Worm (Caenorhabditis elegans) whole organism, young adult: ENCODE results near the gene C14C10.1.

Experiments used
- B0035.1 ChIP-seq: sonication (generic microtip); optimal IDR thresholded peaks from 2 replicates; lab custom pipeline; 2016; ENCODE audit warnings: missing genetic modification characterization, mild to moderate bottlenecking, missing compliant biosample characterization, missing genotype, missing genetic modification reagents
- F10E7.11 ChIP-seq: sonication (generic microtip); optimal IDR thresholded peaks from 2 replicates; lab custom pipeline; 2017; ENCODE audit warnings: mild to moderate bottlenecking, missing genetic modification characterization, moderate library complexity, missing compliant biosample characterization
- pbrm-1 ChIP-seq: fragments of 200-800 bp; sonication (Bioruptor generic); IDR thresholded peaks from 2 replicates; pipeline ENCODE4 v1.3.6; 2022; ENCODE audit warnings: missing genetic modification reagents, missing genetic modification characterization, missing compliant biosample characterization
- pha-4 ChIP-seq: fragments of 150-350 bp; sonication (generic microtip); optimal IDR thresholded peaks from 2 replicates; lab custom pipeline; 2014; ENCODE audit warnings: missing biosample characterization, missing genetic modification reagents, missing genetic modification characterization

DNA sequence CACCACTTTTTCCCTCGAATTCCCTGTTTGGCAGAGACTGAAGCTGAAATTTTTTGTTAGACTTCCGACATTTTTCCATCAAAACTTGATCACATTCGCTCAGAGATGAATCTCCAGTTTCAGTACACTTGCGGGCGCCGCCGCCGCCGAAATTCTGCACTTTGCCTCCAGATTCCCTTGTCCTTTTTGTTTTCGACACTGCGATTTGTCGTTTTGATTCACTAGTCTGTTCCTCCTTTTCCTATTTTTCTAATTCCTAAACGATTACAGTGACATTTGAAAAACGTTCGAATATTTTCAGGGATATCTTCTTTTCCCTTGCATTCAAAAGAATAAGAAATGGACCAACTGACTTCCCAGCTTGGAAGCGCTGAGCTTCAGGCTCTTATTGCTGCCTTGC lies 47.4 kb upstream of the C14C10.1 start, which contains the start of gene F45D3.2:
- TF ChIP-seq pbrm-1 (GFP tag; lab: Robert Waterston, UW) (no peak), B0035.1 (tag; lab: Kevin White, UChicago) (no peak), F10E7.11 (tag; lab: Kevin White, UChicago) (no peak), pha-4 (tag; lab: Kevin White, UChicago) (no peak)
